Fruit fly (Drosophila melanogaster) whole organism, embryonic: ENCODE data around the gene kibra.

Experiments
- C15 ChIP-seq: fragments of 200-800 bp; sonication (Bioruptor generic); IDR thresholded peaks from 3 replicates; pipeline ENCODE4 v1.3.6; 2022; ENCODE audit warnings: missing biosample characterization, missing genetic modification characterization
- CG10654 ChIP-seq: fragments of 200-800 bp; sonication (Bioruptor generic); optimal IDR thresholded peaks from 2 replicates; lab custom pipeline; 2016; ENCODE audit warnings: missing biosample characterization, missing genetic modification characterization
- CG11696 ChIP-seq: fragments of 200-800 bp; sonication (Bioruptor generic); IDR thresholded peaks from 2 replicates; pipeline ENCODE4 v1.3.6; 2022; ENCODE audit warnings: missing biosample characterization, missing genetic modification characterization
- CG14860 ChIP-seq: fragments of 200-800 bp; sonication (Bioruptor generic); IDR thresholded peaks from 3 replicates; pipeline ENCODE4 v1.3.6; 2022; ENCODE audit warnings: missing biosample characterization, missing genetic modification characterization; ENCODE audit not compliant: partially characterized antibody
- CG15479 ChIP-seq: fragments of 200-800 bp; sonication (Bioruptor generic); optimal IDR thresholded peaks from 3 replicates; lab custom pipeline; 2019; ENCODE audit warnings: missing biosample characterization, mild to moderate bottlenecking, missing genetic modification characterization, moderate library complexity
- CG16813 ChIP-seq: fragments of 200-800 bp; sonication (Bioruptor generic); IDR thresholded peaks from 3 replicates; pipeline ENCODE4 v1.3.6; 2022; ENCODE audit warnings: missing biosample characterization, missing genetic modification characterization; ENCODE audit not compliant: partially characterized antibody
- CG17186 ChIP-seq: fragments of 200-800 bp; sonication (Bioruptor generic); optimal IDR thresholded peaks from 3 replicates; lab custom pipeline; 2017; ENCODE audit warnings: missing biosample characterization, missing genetic modification reagents, missing genetic modification characterization
- CG17361 ChIP-seq: fragments of 200-800 bp; sonication (Bioruptor generic); IDR thresholded peaks from 3 replicates; pipeline ENCODE4 v1.3.6; 2022; ENCODE audit warnings: missing biosample characterization, missing genetic modification characterization
- CG18262 ChIP-seq: fragments of 200-800 bp; optimal IDR thresholded peaks from 3 replicates; lab custom pipeline; 2019; ENCODE audit warnings: missing biosample characterization, mild to moderate bottlenecking, missing genetic modification characterization, moderate library complexity
- CG18476 ChIP-seq: fragments of 200-800 bp; sonication (Bioruptor generic); optimal IDR thresholded peaks from 2 replicates; lab custom pipeline; 2016; ENCODE audit warnings: missing biosample characterization, mild to moderate bottlenecking, missing genetic modification characterization
- CG2116 ChIP-seq: fragments of 200-800 bp; sonication (Bioruptor generic); optimal IDR thresholded peaks from 3 replicates; lab custom pipeline; 2018; ENCODE audit warnings: missing biosample characterization, mild to moderate bottlenecking, missing genetic modification characterization
- CG2120 ChIP-seq: fragments of 200-800 bp; sonication (Bioruptor generic); optimal IDR thresholded peaks from 3 replicates; lab custom pipeline; 2016; ENCODE audit warnings: missing biosample characterization, missing genetic modification characterization
- CG2202 ChIP-seq: fragments of 200-800 bp; sonication (Bioruptor generic); optimal IDR thresholded peaks from 2 replicates; lab custom pipeline; 2018; ENCODE audit warnings: missing biosample characterization, mild to moderate bottlenecking, missing genetic modification characterization
- CG2678 ChIP-seq: fragments of 200-800 bp; sonication (Bioruptor generic); optimal IDR thresholded peaks from 3 replicates; lab custom pipeline; 2019; ENCODE audit warnings: missing biosample characterization, mild to moderate bottlenecking, missing genetic modification characterization, moderate library complexity
- CG30431 ChIP-seq: fragments of 200-800 bp; sonication (Bioruptor generic); optimal IDR thresholded peaks from 2 replicates; lab custom pipeline; 2017; ENCODE audit warnings: missing biosample characterization, missing genetic modification characterization
- CG31441 ChIP-seq: fragments of 200-800 bp; sonication (Bioruptor generic); IDR thresholded peaks from 2 replicates; pipeline ENCODE4 v1.3.6; 2022; ENCODE audit warnings: missing biosample characterization, missing genetic modification characterization
- CG32772 ChIP-seq: fragments of 200-800 bp; sonication (Bioruptor generic); IDR thresholded peaks from 2 replicates; pipeline ENCODE4 v1.3.6; 2022; ENCODE audit warnings: missing biosample characterization, missing genetic modification characterization
- CG3281 ChIP-seq: fragments of 200-800 bp; sonication (Bioruptor generic); optimal IDR thresholded peaks from 3 replicates; lab custom pipeline; 2017; ENCODE audit warnings: missing biosample characterization, mild to moderate bottlenecking, missing genetic modification characterization
- CG4707 ChIP-seq: fragments of 200-800 bp; sonication (Bioruptor generic); optimal IDR thresholded peaks from 2 replicates; lab custom pipeline; 2018; ENCODE audit warnings: missing biosample characterization, mild to moderate bottlenecking, missing genetic modification characterization, moderate library complexity
- CG5180 ChIP-seq: fragments of 200-800 bp; sonication (Bioruptor generic); optimal IDR thresholded peaks from 3 replicates; lab custom pipeline; 2017; ENCODE audit warnings: missing biosample characterization, missing genetic modification characterization, mild to moderate bottlenecking, moderate library complexity, missing genetic modification reagents
- D19B ChIP-seq: fragments of 200-800 bp; sonication (Bioruptor generic); optimal IDR thresholded peaks from 2 replicates; lab custom pipeline; 2017; ENCODE audit warnings: missing biosample characterization, mild to moderate bottlenecking, missing genetic modification characterization
- GATAe ChIP-seq: fragments of 200-800 bp; sonication (Bioruptor generic); conservative IDR thresholded peaks from 2 replicates; pipeline ENCODE4 v1.3.6; 2022; ENCODE audit warnings: missing biosample characterization, missing genetic modification characterization
- HLH54F ChIP-seq: fragments of 200-800 bp; sonication (Bioruptor generic); optimal IDR thresholded peaks from 3 replicates; lab custom pipeline; 2016; ENCODE audit warnings: missing biosample characterization, missing genetic modification characterization
- MBD-R2 ChIP-seq: fragments of 200-800 bp; sonication (Bioruptor generic); IDR thresholded peaks from 2 replicates; pipeline ENCODE4 v1.3.6; 2022; ENCODE audit warnings: missing biosample characterization, missing genetic modification characterization
- NK7.1 ChIP-seq: fragments of 200-800 bp; sonication (Bioruptor generic); optimal IDR thresholded peaks from 3 replicates; lab custom pipeline; 2016; ENCODE audit warnings: missing biosample characterization, missing genetic modification characterization
- Oli ChIP-seq: fragments of 200-800 bp; sonication (Bioruptor generic); optimal IDR thresholded peaks from 2 replicates; lab custom pipeline; 2018; ENCODE audit warnings: missing biosample characterization, mild to moderate bottlenecking, missing genetic modification characterization, moderate library complexity
- Optix ChIP-seq: fragments of 200-800 bp; sonication (Bioruptor generic); IDR thresholded peaks from 3 replicates; pipeline ENCODE4 v1.3.6; 2022; ENCODE audit warnings: missing biosample characterization, missing genetic modification characterization
- Side ChIP-seq: fragments of 200-800 bp; sonication (Bioruptor generic); optimal IDR thresholded peaks from 2 replicates; lab custom pipeline; 2016; ENCODE audit warnings: missing biosample characterization, missing genetic modification characterization
- Six4 ChIP-seq: fragments of 200-800 bp; sonication (Bioruptor generic); optimal IDR thresholded peaks from 2 replicates; lab custom pipeline; 2016; ENCODE audit warnings: missing biosample characterization, missing genetic modification characterization
- TFAM ChIP-seq: fragments of 200-800 bp; sonication (Bioruptor generic); optimal IDR thresholded peaks from 2 replicates; lab custom pipeline; 2017; ENCODE audit warnings: missing biosample characterization, missing genetic modification characterization, inconsistent platforms
- aop ChIP-seq: fragments of 200-800 bp; sonication (Bioruptor generic); IDR thresholded peaks from 2 replicates; pipeline ENCODE4 v1.3.6; 2022; ENCODE audit warnings: missing biosample characterization, missing genetic modification characterization
- ase ChIP-seq: fragments of 200-800 bp; sonication (Bioruptor generic); IDR thresholded peaks from 3 replicates; pipeline ENCODE4 v1.3.6; 2022; ENCODE audit warnings: missing biosample characterization, missing genetic modification characterization
- chn ChIP-seq: fragments of 200-800 bp; sonication (Bioruptor generic); optimal IDR thresholded peaks from 2 replicates; lab custom pipeline; 2016; ENCODE audit warnings: missing biosample characterization, missing genetic modification characterization
- ci ChIP-seq: fragments of 200-800 bp; sonication (Bioruptor generic); IDR thresholded peaks from 3 replicates; pipeline ENCODE4 v1.3.6; 2022; ENCODE audit warnings: missing biosample characterization, missing genetic modification characterization
- dysf ChIP-seq: fragments of 200-800 bp; sonication (Bioruptor generic); IDR thresholded peaks from 3 replicates; pipeline ENCODE4 v1.3.6; 2022; ENCODE audit warnings: missing biosample characterization, missing genetic modification characterization
- fd96Cb ChIP-seq: fragments of 200-800 bp; sonication (Bioruptor generic); optimal IDR thresholded peaks from 2 replicates; lab custom pipeline; 2018; ENCODE audit warnings: missing biosample characterization, mild to moderate bottlenecking, missing genetic modification characterization, moderate library complexity
- gem ChIP-seq: fragments of 200-800 bp; sonication (Bioruptor generic); optimal IDR thresholded peaks from 2 replicates; lab custom pipeline; 2019; ENCODE audit warnings: missing biosample characterization, mild to moderate bottlenecking, missing genetic modification characterization, moderate library complexity
- jumu ChIP-seq: fragments of 200-800 bp; sonication (Bioruptor generic); optimal IDR thresholded peaks from 3 replicates; lab custom pipeline; 2016; ENCODE audit warnings: missing biosample characterization, missing genetic modification characterization
- kay ChIP-seq: fragments of 200-800 bp; sonication (Bioruptor generic); optimal IDR thresholded peaks from 2 replicates; lab custom pipeline; 2016; ENCODE audit warnings: missing biosample characterization, missing genetic modification characterization
- kni ChIP-seq: fragments of 200-800 bp; sonication (Bioruptor generic); optimal IDR thresholded peaks from 3 replicates; lab custom pipeline; 2017; ENCODE audit warnings: mild to moderate bottlenecking, missing biosample characterization, missing genetic modification reagents, missing genetic modification characterization
- lov ChIP-seq, 2 experiments: fragments of 200-800 bp in 1 of 2; fragments of >200 bp in 1 of 2; sonication (Bioruptor generic) in 1 of 2; IDR thresholded peaks in 1 of 2; optimal IDR thresholded peaks in 1 of 2; 2 replicates in 1 of 2; 3 replicates in 1 of 2; pipeline versions ENCODE4 v1.3.6 to Lab custom; 2017 to 2022; ENCODE audit warnings: missing biosample characterization in 1 of 2, missing genetic modification characterization in 1 of 2
- pan ChIP-seq, 4 experiments: fragments of >200 bp in 3 of 4; fragments of 200-800 bp in 1 of 4; sonication (Bioruptor generic) in 1 of 4; optimal IDR thresholded peaks in 3 of 4; IDR thresholded peaks in 1 of 4; 2 replicates each; pipeline versions ENCODE4 v1.3.6 to Lab custom; 2017 to 2022; ENCODE audit warnings: missing biosample characterization in 2 of 4, missing genetic modification characterization in 2 of 4, mixed read lengths in 1 of 4
- row ChIP-seq: fragments of 200-800 bp; sonication (Bioruptor generic); IDR thresholded peaks from 3 replicates; pipeline ENCODE4 v1.3.6; 2022; ENCODE audit warnings: missing biosample characterization, missing genetic modification characterization
- sens-2 ChIP-seq: fragments of 200-800 bp; sonication (Bioruptor generic); IDR thresholded peaks from 2 replicates; pipeline ENCODE4 v1.3.6; 2022; ENCODE audit warnings: missing biosample characterization, missing genetic modification characterization
- so ChIP-seq: fragments of 200-800 bp; sonication (Bioruptor generic); IDR thresholded peaks from 3 replicates; pipeline ENCODE4 v1.3.6; 2022; ENCODE audit warnings: missing biosample characterization, missing genetic modification characterization
- ttk ChIP-seq: fragments of 200-800 bp; sonication (Bioruptor generic); IDR thresholded peaks from 2 replicates; pipeline ENCODE4 v2.1.2; 2022; ENCODE audit warnings: missing biosample characterization, missing genetic modification characterization
- zen ChIP-seq: fragments of 200-800 bp; sonication (Bioruptor generic); optimal IDR thresholded peaks from 3 replicates; lab custom pipeline; 2018; ENCODE audit warnings: missing biosample characterization, mild to moderate bottlenecking, missing genetic modification characterization, moderate library complexity

Gene kibra

DNA sequence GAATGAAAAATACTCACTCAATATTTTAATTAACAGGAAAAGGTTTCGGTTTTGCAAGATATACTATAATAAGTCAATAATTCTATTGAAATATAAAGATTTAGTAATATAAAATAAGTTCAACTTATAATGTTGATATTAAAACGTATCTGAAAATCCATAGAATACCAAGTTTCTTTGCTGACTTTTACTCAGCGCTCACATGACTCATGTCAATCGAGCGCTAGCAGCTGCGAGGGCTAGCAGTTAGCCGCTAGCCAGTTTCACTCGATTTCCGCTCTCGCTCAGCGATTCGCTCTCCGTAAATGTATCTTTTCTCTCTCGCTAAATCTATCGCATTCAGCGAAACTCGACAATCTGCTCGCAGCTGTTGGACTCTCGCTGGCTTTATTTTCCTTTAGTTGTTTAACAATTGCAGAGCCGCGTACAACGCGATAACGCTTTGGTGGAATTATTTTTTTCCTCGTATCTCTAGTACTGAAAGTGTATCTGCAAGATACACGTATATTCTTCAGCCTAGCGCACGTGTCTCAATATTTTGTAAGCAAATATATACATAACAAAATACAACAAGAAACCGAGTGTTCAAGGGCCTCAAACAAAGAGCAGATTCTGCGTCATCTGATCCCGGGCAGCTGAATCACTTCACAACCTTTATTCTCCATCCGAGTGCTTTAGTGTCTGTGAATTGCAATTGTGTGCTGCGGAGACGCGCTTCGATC is 25.2 kb upstream of the kibra start (continued):
- no peak for TF ChIP-seq C15 (GFP tag; lab: Robert Waterston, UW)
- TF ChIP-seq CG3281 (GFP tag; lab: Kevin White, UChicago), result peak; percentile 89
- no peak; the same call in 1 of the 2 replicates for TF ChIP-seq GATAe (GFP tag; lab: Robert Waterston, UW)
- TF ChIP-seq CG17361 (GFP tag; lab: Robert Waterston, UW), result no peak; the same call in 2 of the 3 replicates
- TF ChIP-seq gem, result peak; percentile 69
- no peak for TF ChIP-seq pan (optimal IDR thresholded peaks at IDR 0.05; lab: Kevin White, UChicago)
- peak in 1 of 2 experiments; percentile 46 for TF ChIP-seq pan (GFP tag; optimal IDR thresholded peaks at IDR 0.05 in 1 of 2, IDR thresholded peaks at IDR 0.05 in 1 of 2)
- peak; percentile 84 for TF ChIP-seq CG2202 (tag; lab: Kevin White, UChicago)
- TF ChIP-seq CG14860 (GFP tag; lab: Robert Waterston, UW), result no peak
- no peak for TF ChIP-seq Six4 (GFP tag; lab: Kevin White, UChicago)
- peak; percentile 56 for TF ChIP-seq CG2116
- peak; percentile 21 for TF ChIP-seq D19B (GFP tag; lab: Kevin White, UChicago)
- TF ChIP-seq CG18476, result peak; percentile 41
- TF ChIP-seq so, result peak; percentile 85; the same call in 2 of the 3 replicates
- no peak; the same call in 2 of the 3 replicates for TF ChIP-seq ase (GFP tag; lab: Robert Waterston, UW)
- TF ChIP-seq HLH54F, result peak; percentile 14
- TF ChIP-seq kay (GFP tag; lab: Kevin White, UChicago), result peak; percentile 55
- TF ChIP-seq Side (GFP tag; lab: Kevin White, UChicago), result peak; percentile 62
- no peak; the same call in 2 of the 3 replicates for TF ChIP-seq row
- TF ChIP-seq CG2120, result peak; percentile 49
- peak; percentile 65 for TF ChIP-seq CG18262 (tag; lab: Kevin White, UChicago)
- TF ChIP-seq chn (GFP tag; lab: Kevin White, UChicago), result no peak
- TF ChIP-seq fd96Cb (tag; lab: Kevin White, UChicago), result peak; percentile 14
- TF ChIP-seq lov (optimal IDR thresholded peaks at IDR 0.05; lab: Kevin White, UChicago), result no peak
- TF ChIP-seq lov (GFP tag; IDR thresholded peaks at IDR 0.05; lab: Robert Waterston, UW), result peak; percentile 65; the same call in 1 of the 3 replicates
- peak; percentile 61 for TF ChIP-seq CG15479
- TF ChIP-seq CG5180 (GFP tag; lab: Kevin White, UChicago), result peak; percentile 76
- 0 out of 2 replicates have a peak, but pooled peaks have one; percentile 24 for TF ChIP-seq sens-2 (GFP tag; lab: Robert Waterston, UW)
- TF ChIP-seq TFAM (GFP tag; lab: Kevin White, UChicago), result peak; percentile 26
- TF ChIP-seq CG31441 (GFP tag; lab: Robert Waterston, UW), result peak; percentile 57; the same call in 1 of the 2 replicates
- peak; percentile 24 for TF ChIP-seq CG17186
- peak; percentile 6 for TF ChIP-seq CG10654 (GFP tag; lab: Kevin White, UChicago)
- TF ChIP-seq CG11696 (GFP tag; lab: Robert Waterston, UW), result peak; percentile 56; the same call in 1 of the 2 replicates
- TF ChIP-seq MBD-R2 (GFP tag; lab: Robert Waterston, UW), result no peak; the same call in 1 of the 2 replicates
- no peak for TF ChIP-seq CG30431
- no peak for TF ChIP-seq ttk
- peak; percentile 38; the same call in 1 of the 3 replicates for TF ChIP-seq dysf (GFP tag; lab: Robert Waterston, UW)
- no peak for TF ChIP-seq CG32772 (GFP tag; lab: Robert Waterston, UW)
- TF ChIP-seq Optix (GFP tag; lab: Robert Waterston, UW), result 0 out of 3 replicates have a peak, but pooled peaks have one; percentile 9
- peak; percentile 26 for TF ChIP-seq Oli (tag; lab: Kevin White, UChicago)
- peak; percentile 61; the same call in 1 of the 2 replicates for TF ChIP-seq aop (GFP tag; lab: Robert Waterston, UW)
- peak; percentile 87 for TF ChIP-seq kni (GFP tag; lab: Kevin White, UChicago)
- peak; percentile 43 for TF ChIP-seq zen (tag; lab: Kevin White, UChicago)
- TF ChIP-seq CG2678, result peak; percentile 81
- TF ChIP-seq NK7.1 (GFP tag; lab: Kevin White, UChicago), result peak; percentile 73
- peak; percentile 90 for TF ChIP-seq ci (GFP tag; lab: Robert Waterston, UW)
- peak; percentile 26; the same call in 1 of the 3 replicates for TF ChIP-seq CG16813 (GFP tag; lab: Robert Waterston, UW)
- TF ChIP-seq jumu, result peak; percentile 0
- peak; percentile 79 for TF ChIP-seq CG4707 (GFP tag; lab: Kevin White, UChicago)
